Worm (Caenorhabditis elegans) whole organism, L1 larva: ENCODE results near the gene F26F12.5.

Experiments used
- aha-1 ChIP-seq: fragments of 150-350 bp; optimal IDR thresholded peaks from 2 replicates; lab custom pipeline; 2014; ENCODE audit warnings: missing biosample characterization, missing genetic modification characterization
- ama-1 ChIP-seq: fragments of 150-350 bp; optimal IDR thresholded peaks from 2 replicates; lab custom pipeline; 2014
- blmp-1 ChIP-seq: fragments of 150-350 bp; optimal IDR thresholded peaks from 2 replicates; lab custom pipeline; 2014; ENCODE audit warnings: missing biosample characterization, missing genetic modification characterization
- fkh-10 ChIP-seq: sonication (generic microtip); optimal IDR thresholded peaks from 2 replicates; lab custom pipeline; 2017; ENCODE audit warnings: missing biosample characterization, missing genetic modification reagents, missing genetic modification characterization
- jun-1 ChIP-seq: fragments of 150-350 bp; optimal IDR thresholded peaks from 2 replicates; lab custom pipeline; 2014; ENCODE audit warnings: missing biosample characterization, missing genetic modification reagents, missing genetic modification characterization
- lin-14 ChIP-seq: fragments of 200-800 bp; sonication (Bioruptor generic); optimal IDR thresholded peaks from 2 replicates; lab custom pipeline; 2018; ENCODE audit warnings: mild to moderate bottlenecking, missing genetic modification characterization, moderate library complexity, missing compliant biosample characterization
- lin-39 ChIP-seq: fragments of 150-350 bp; optimal IDR thresholded peaks from 2 replicates; lab custom pipeline; 2014; ENCODE audit warnings: missing biosample characterization, missing genetic modification reagents, missing genetic modification characterization
- nhr-12 ChIP-seq: sonication (generic microtip); optimal IDR thresholded peaks from 2 replicates; lab custom pipeline; 2017; ENCODE audit warnings: missing biosample characterization, missing genetic modification characterization
- nhr-237 ChIP-seq: fragments of 150-350 bp; optimal IDR thresholded peaks from 2 replicates; lab custom pipeline; 2014; ENCODE audit warnings: missing biosample characterization, missing genetic modification characterization
- unc-130 ChIP-seq: fragments of 150-350 bp; optimal IDR thresholded peaks from 2 replicates; lab custom pipeline; 2017; ENCODE audit warnings: missing biosample characterization, missing genetic modification characterization, inconsistent platforms
- unc-62 ChIP-seq: fragments of 150-350 bp; optimal IDR thresholded peaks from 2 replicates; lab custom pipeline; 2014; ENCODE audit warnings: missing biosample characterization, missing genetic modification reagents, missing genetic modification characterization
- ztf-11 ChIP-seq, 2 experiments: sonication (generic microtip); optimal IDR thresholded peaks; 2 replicates each; lab custom pipeline; 2016 to 2017; ENCODE audit warnings: missing genetic modification characterization in 2 of 2, missing biosample characterization in 1 of 2, missing compliant biosample characterization in 1 of 2

DNA sequence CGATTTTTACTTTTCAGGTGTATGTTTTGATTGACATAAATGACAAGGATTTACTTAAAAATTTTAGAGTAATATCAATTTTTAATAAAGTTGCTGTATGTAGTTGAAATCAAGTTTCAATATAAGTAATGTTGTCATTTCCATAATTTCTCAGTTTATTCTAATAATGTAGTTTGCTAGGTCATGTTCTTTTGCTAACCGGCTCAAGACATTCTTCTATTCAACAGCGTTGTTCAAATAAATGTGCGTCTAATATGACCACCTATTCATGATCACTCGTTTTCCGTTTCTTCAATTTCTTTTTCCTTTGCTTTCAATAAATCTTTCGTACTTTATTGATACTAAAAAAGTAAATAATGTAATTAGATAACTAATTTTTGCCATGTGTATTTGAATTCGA, 15.1 kb upstream of the F26F12.5 start, which contains the start of gene C02G6.3:
- no peak for TF ChIP-seq lin-14 (GFP tag; lab: Kevin White, UChicago)
- no peak for TF ChIP-seq jun-1 (tag; lab: Kevin White, UChicago)
- TF ChIP-seq fkh-10 (GFP tag; lab: Kevin White, UChicago) = no peak
- no peak for TF ChIP-seq blmp-1 (tag; lab: Kevin White, UChicago)
- TF ChIP-seq unc-62 (GFP tag; lab: Kevin White, UChicago) = no peak
- no peak for TF ChIP-seq aha-1 (tag; lab: Kevin White, UChicago)
- TF ChIP-seq ztf-11 (tag; optimal IDR thresholded peaks at IDR 0.05; lab: Kevin White, UChicago) = no peak
- no peak for TF ChIP-seq unc-130 (tag; lab: Kevin White, UChicago)
- no peak for TF ChIP-seq ama-1 (lab: Kevin White, UChicago)
- TF ChIP-seq nhr-237 (tag; lab: Kevin White, UChicago) = no peak
- no peak for TF ChIP-seq lin-39
- no peak for TF ChIP-seq nhr-12 (tag; lab: Kevin White, UChicago)
